Worm (Caenorhabditis elegans) whole organism, late embryonic: ENCODE data around the gene C15H7.4.
A peak's percentile ranks its signal among the peaks of the same experiment; 100 is the strongest.

Experiments used
- C38D4.7 ChIP-seq: fragments of 200-800 bp; sonication (Bioruptor generic); optimal IDR thresholded peaks from 2 replicates; lab custom pipeline; 2018; ENCODE audit warnings: mild to moderate bottlenecking, missing genetic modification characterization, moderate library complexity, missing compliant biosample characterization
- F13H6.1 ChIP-seq: sonication (generic microtip); optimal IDR thresholded peaks from 2 replicates; lab custom pipeline; 2016; ENCODE audit warnings: missing genetic modification characterization, missing compliant biosample characterization
- K02D7.2 ChIP-seq: sonication (generic microtip); optimal IDR thresholded peaks from 2 replicates; lab custom pipeline; 2017; ENCODE audit warnings: mild to moderate bottlenecking, missing genetic modification characterization, missing compliant biosample characterization
- K09A11.1 ChIP-seq: sonication (generic microtip); optimal IDR thresholded peaks from 2 replicates; lab custom pipeline; 2017; ENCODE audit warnings: antibody characterized with exemption, mild to moderate bottlenecking, missing genetic modification characterization, missing compliant biosample characterization; ENCODE audit not compliant: insufficient read depth
- Y22D7AL.16 ChIP-seq: sonication (generic microtip); optimal IDR thresholded peaks from 2 replicates; lab custom pipeline; 2016; ENCODE audit warnings: missing genetic modification characterization, missing compliant biosample characterization
- ceh-14 ChIP-seq: sonication (generic microtip); optimal IDR thresholded peaks from 2 replicates; lab custom pipeline; 2016; ENCODE audit warnings: missing genotype, missing genetic modification characterization, missing compliant biosample characterization
- ceh-18 ChIP-seq: sonication (generic microtip); optimal IDR thresholded peaks from 2 replicates; lab custom pipeline; 2016; ENCODE audit warnings: missing genetic modification characterization, missing compliant biosample characterization
- ceh-19 ChIP-seq: fragments of 200-800 bp; sonication (Bioruptor generic); optimal IDR thresholded peaks from 2 replicates; lab custom pipeline; 2018; ENCODE audit warnings: mild to moderate bottlenecking, missing genetic modification characterization, missing compliant biosample characterization
- ceh-2 ChIP-seq: sonication (generic microtip); optimal IDR thresholded peaks from 2 replicates; lab custom pipeline; 2016; ENCODE audit warnings: missing genotype, missing genetic modification characterization, missing compliant biosample characterization
- ceh-22 ChIP-seq: sonication (generic microtip); optimal IDR thresholded peaks from 2 replicates; lab custom pipeline; 2017; ENCODE audit warnings: missing biosample characterization, missing genetic modification characterization
- ceh-24 ChIP-seq: sonication (generic microtip); optimal IDR thresholded peaks from 2 replicates; lab custom pipeline; 2016; ENCODE audit warnings: mild to moderate bottlenecking, missing genetic modification characterization, missing compliant biosample characterization
- ceh-34 ChIP-seq: sonication (generic microtip); optimal IDR thresholded peaks from 2 replicates; lab custom pipeline; 2016; ENCODE audit warnings: mild to moderate bottlenecking, missing genetic modification characterization, missing compliant biosample characterization
- ceh-48 ChIP-seq: sonication (generic microtip); optimal IDR thresholded peaks from 2 replicates; lab custom pipeline; 2016; ENCODE audit warnings: missing genetic modification characterization, inconsistent platforms, missing compliant biosample characterization
- ceh-6 ChIP-seq: fragments of 200-800 bp; sonication (Bioruptor generic); optimal IDR thresholded peaks from 2 replicates; lab custom pipeline; 2018; ENCODE audit warnings: mild to moderate bottlenecking, missing genetic modification characterization, missing compliant biosample characterization
- ceh-9 ChIP-seq: sonication (generic microtip); optimal IDR thresholded peaks from 2 replicates; lab custom pipeline; 2016; ENCODE audit warnings: mild to moderate bottlenecking, missing genetic modification characterization, inconsistent platforms, missing compliant biosample characterization
- dmd-4 ChIP-seq: sonication (generic microtip); optimal IDR thresholded peaks from 2 replicates; lab custom pipeline; 2016; ENCODE audit warnings: borderline replicate concordance, missing genetic modification characterization, missing compliant biosample characterization
- fax-1 ChIP-seq: sonication (generic microtip); optimal IDR thresholded peaks from 2 replicates; lab custom pipeline; 2016; ENCODE audit warnings: missing genotype, missing genetic modification characterization, missing compliant biosample characterization
- fkh-6 ChIP-seq: sonication (generic microtip); optimal IDR thresholded peaks from 2 replicates; lab custom pipeline; 2016; ENCODE audit warnings: missing genetic modification characterization, missing compliant biosample characterization
- hlh-13 ChIP-seq: fragments of 200-800 bp; sonication (Bioruptor generic); optimal IDR thresholded peaks from 2 replicates; lab custom pipeline; 2018; ENCODE audit warnings: mild to moderate bottlenecking, missing genetic modification characterization, missing compliant biosample characterization
- hlh-15 ChIP-seq: sonication (generic microtip); optimal IDR thresholded peaks from 2 replicates; lab custom pipeline; 2016; ENCODE audit warnings: missing genetic modification characterization, missing compliant biosample characterization
- hlh-6 ChIP-seq: sonication (generic microtip); optimal IDR thresholded peaks from 2 replicates; lab custom pipeline; 2016; ENCODE audit warnings: missing genotype, missing genetic modification characterization, missing compliant biosample characterization
- hlh-8 ChIP-seq: sonication (generic microtip); optimal IDR thresholded peaks from 2 replicates; lab custom pipeline; 2016; ENCODE audit warnings: missing genotype, missing genetic modification characterization, missing compliant biosample characterization
- nfya-1 ChIP-seq: sonication (generic microtip); optimal IDR thresholded peaks from 2 replicates; lab custom pipeline; 2017; ENCODE audit warnings: missing genetic modification characterization, mild to moderate bottlenecking, missing compliant biosample characterization, antibody characterized with exemption, moderate library complexity
- nhr-11 ChIP-seq: fragments of 150-350 bp; optimal IDR thresholded peaks from 2 replicates; lab custom pipeline; 2014; ENCODE audit warnings: missing biosample characterization, missing genetic modification characterization
- pag-3 ChIP-seq: sonication (generic microtip); optimal IDR thresholded peaks from 2 replicates; lab custom pipeline; 2016; ENCODE audit warnings: missing compliant biosample characterization, missing genetic modification characterization, borderline replicate concordance
- pha-2 ChIP-seq: sonication (generic microtip); optimal IDR thresholded peaks from 2 replicates; lab custom pipeline; 2017; ENCODE audit warnings: mild to moderate bottlenecking, missing genetic modification characterization, missing compliant biosample characterization
- pros-1 ChIP-seq: fragments of 150-350 bp; optimal IDR thresholded peaks from 2 replicates; lab custom pipeline; 2014; ENCODE audit warnings: missing biosample characterization, missing genetic modification reagents, missing genetic modification characterization
- rnt-1 ChIP-seq: sonication (generic microtip); optimal IDR thresholded peaks from 2 replicates; lab custom pipeline; 2016; ENCODE audit warnings: missing genetic modification characterization, missing compliant biosample characterization
- sox-2 ChIP-seq: fragments of 200-800 bp; sonication (Bioruptor generic); IDR thresholded peaks from 2 replicates; pipeline ENCODE4 v1.3.6; 2022; ENCODE audit warnings: missing genetic modification reagents, missing genetic modification characterization, missing compliant biosample characterization
- unc-3 ChIP-seq, 2 experiments: fragments of 200-800 bp in 1 of 2; sonication (Bioruptor generic) in 1 of 2; sonication (generic microtip) in 1 of 2; conservative IDR thresholded peaks in 1 of 2; optimal IDR thresholded peaks in 1 of 2; 2 replicates each; pipeline versions ENCODE4 v1.3.6 to Lab custom; 2016 to 2022; ENCODE audit warnings: missing compliant biosample characterization in 2 of 2, missing genetic modification characterization in 2 of 2, missing genetic modification reagents in 1 of 2
- unc-42 ChIP-seq: sonication (generic microtip); optimal IDR thresholded peaks from 2 replicates; lab custom pipeline; 2016; ENCODE audit warnings: missing genotype, missing genetic modification characterization, missing compliant biosample characterization
- unc-55 ChIP-seq: sonication (generic microtip); optimal IDR thresholded peaks from 2 replicates; lab custom pipeline; 2017; ENCODE audit warnings: missing biosample characterization, missing genetic modification reagents, missing genetic modification characterization
- unc-86 ChIP-seq: sonication (generic microtip); optimal IDR thresholded peaks from 2 replicates; lab custom pipeline; 2016; ENCODE audit warnings: missing genetic modification characterization, missing compliant biosample characterization
- zip-5 ChIP-seq: sonication (generic microtip); optimal IDR thresholded peaks from 2 replicates; lab custom pipeline; 2016; ENCODE audit warnings: missing genetic modification characterization, missing compliant biosample characterization

Gene C15H7.4

DNA sequence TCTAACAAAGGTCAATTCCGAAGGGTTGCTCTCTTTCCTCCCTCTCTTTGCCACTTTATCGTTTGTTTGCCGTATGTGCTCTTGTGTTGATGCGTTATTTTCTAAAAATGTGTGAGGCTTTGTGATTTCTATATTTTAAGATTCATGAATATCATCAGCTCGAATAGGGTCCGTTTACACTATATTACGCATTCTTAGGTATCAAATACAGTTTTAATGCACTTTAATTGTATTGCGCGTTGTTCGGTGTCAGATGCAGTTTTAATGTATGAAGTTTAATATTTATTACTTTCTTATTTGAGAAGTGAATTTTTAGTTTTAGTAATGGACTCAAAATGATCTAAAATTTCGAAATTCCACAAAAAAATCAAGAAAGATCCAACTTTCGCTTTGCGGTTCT is 40.7 kb upstream of the C15H7.4 start, which contains the start of gene bud-31:
bud-31 (minus strand) TSS at position 101 of the 400 bp plus-strand sequence.
- no peak for TF ChIP-seq nfya-1
- no peak for TF ChIP-seq Y22D7AL.16 (tag; lab: Kevin White, UChicago)
- TF ChIP-seq hlh-15: no peak
- TF ChIP-seq F13H6.1 (tag; lab: Kevin White, UChicago): no peak
- no peak for TF ChIP-seq ceh-34
- no peak for TF ChIP-seq unc-55 (GFP tag; lab: Kevin White, UChicago)
- TF ChIP-seq ceh-18 (tag; lab: Kevin White, UChicago): no peak
- no peak for TF ChIP-seq nhr-11 (tag; lab: Kevin White, UChicago)
- TF ChIP-seq sox-2 (GFP tag; lab: Robert Waterston, UW): no peak
- no peak for TF ChIP-seq ceh-2 (tag; lab: Kevin White, UChicago)
- TF ChIP-seq hlh-8 (tag; lab: Kevin White, UChicago): no peak
- TF ChIP-seq unc-86 (tag; lab: Kevin White, UChicago): no peak
- no peak for TF ChIP-seq fkh-6 (tag; lab: Kevin White, UChicago)
- no peak for TF ChIP-seq ceh-6 (GFP tag; lab: Kevin White, UChicago)

DNA sequence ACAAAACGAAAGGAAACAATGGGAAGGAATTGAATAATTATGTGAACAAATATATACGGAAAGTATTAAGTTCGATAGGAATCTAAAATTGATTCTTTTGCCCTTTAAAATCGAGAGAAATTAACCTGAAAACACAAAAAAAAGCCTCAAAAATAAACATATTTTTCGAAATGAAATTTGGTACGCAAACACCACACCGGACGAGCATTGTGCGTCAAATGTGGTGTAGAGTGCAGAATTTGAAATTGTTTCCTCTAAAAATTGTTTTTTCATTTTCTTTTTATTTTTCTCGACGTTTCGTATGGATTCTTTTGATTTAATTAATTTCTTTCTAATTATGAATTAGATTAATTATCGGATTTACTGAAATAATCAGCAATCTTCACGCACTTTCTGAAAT is 39.7 kb upstream of the C15H7.4 start:
- peak; percentile 19 for TF ChIP-seq unc-42 (tag; lab: Kevin White, UChicago)
- TF ChIP-seq pha-2: no peak
- TF ChIP-seq ceh-9 (tag; lab: Kevin White, UChicago): no peak
- peak; percentile 11 for TF ChIP-seq ceh-14 (tag; lab: Kevin White, UChicago)

DNA sequence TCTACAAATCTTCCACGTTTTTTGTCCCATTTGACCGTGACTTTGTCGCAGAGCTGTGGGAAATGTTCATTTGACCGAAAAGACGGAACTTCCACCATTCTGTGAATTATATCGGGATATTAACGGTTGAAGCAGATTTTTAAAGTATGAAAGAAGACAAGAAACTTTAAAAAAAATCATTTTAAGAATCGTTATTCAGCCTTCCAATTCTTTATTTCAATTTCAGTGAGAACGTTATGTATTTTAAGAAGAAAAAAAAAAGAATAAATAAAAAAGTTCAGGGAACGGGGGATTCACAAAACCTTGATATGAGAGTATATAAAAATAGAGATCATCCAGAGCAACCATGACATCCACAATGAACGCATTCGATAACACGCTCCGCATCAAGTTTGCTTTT is 38.8 kb upstream of the C15H7.4 start, which contains the start of gene set-3:
set-3 (minus strand) TSS at position 101 of the 400 bp plus-strand sequence.
- TF ChIP-seq pag-3: no peak
- no peak for TF ChIP-seq pros-1 (tag; lab: Kevin White, UChicago)
- TF ChIP-seq zip-5 (tag; lab: Kevin White, UChicago): no peak

DNA sequence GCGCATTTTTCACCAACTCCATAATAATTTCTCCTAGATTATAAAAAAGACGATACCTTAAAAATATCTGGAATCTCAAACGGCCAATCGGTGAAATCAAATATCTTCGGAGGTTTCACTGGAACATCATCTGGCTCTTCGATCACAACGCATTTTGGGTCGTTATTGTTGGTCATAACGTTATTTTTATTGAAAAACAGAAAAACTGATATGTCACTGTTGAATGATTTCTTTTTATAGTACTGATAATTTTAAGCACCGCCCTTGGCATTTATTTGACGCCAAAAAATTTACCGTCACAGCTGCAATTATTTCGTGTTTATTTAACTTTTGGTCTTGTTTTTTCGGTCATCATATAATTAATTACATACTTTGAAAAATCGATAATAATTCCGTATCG is 34.3 kb upstream of the C15H7.4 start, which contains the start of gene best-5:
best-5 (minus strand) TSS at position 210 of the 400 bp plus-strand sequence.
- TF ChIP-seq K02D7.2 (tag; lab: Kevin White, UChicago) (no peak), unc-86 (tag; lab: Kevin White, UChicago) (no peak), fax-1 (tag; lab: Kevin White, UChicago) (no peak), ceh-48 (tag; lab: Kevin White, UChicago) (no peak), hlh-6 (tag; lab: Kevin White, UChicago) (no peak), ceh-22 (tag; lab: Kevin White, UChicago) (no peak), ceh-19 (GFP tag; lab: Kevin White, UChicago) (no peak), ceh-18 (tag; lab: Kevin White, UChicago) (no peak), K09A11.1 (tag; lab: Kevin White, UChicago) (no peak), hlh-13 (GFP tag; lab: Kevin White, UChicago) (no peak), dmd-4 (no peak), unc-55 (GFP tag; lab: Kevin White, UChicago) (no peak), unc-3 (GFP tag; conservative IDR thresholded peaks at IDR 0.05; lab: Robert Waterston, UW) (no peak), unc-3 (tag; optimal IDR thresholded peaks at IDR 0.05; lab: Kevin White, UChicago) (no peak), C38D4.7 (GFP tag; lab: Kevin White, UChicago) (no peak), sox-2 (GFP tag; lab: Robert Waterston, UW) (no peak), unc-42 (tag; lab: Kevin White, UChicago) (no peak), ceh-24 (tag; lab: Kevin White, UChicago) (no peak), rnt-1 (tag; lab: Kevin White, UChicago) (no peak), nhr-11 (tag; lab: Kevin White, UChicago) (no peak)
